5 fruit fly cellular contexts compared by ENCODE assay signal in genomic region chr3R:5283360-5283963, dm6.
A peak's percentile ranks its signal among the peaks of the same experiment; 100 is the strongest.
TF ChIP-seq lines count a peak whose summit lies in the region.

No protein-coding gene starts in this region.

TF ChIP-seq in whole organism, adult, 20 proteins besides CTCF, POLR2A, EP300 and RAD21 (continued from another document):
- peak; percentile 92 for TF ChIP-seq CG5204 (GFP tag; optimal IDR thresholded peaks at IDR 0.05; lab: Kevin White, UChicago)
- TF ChIP-seq ovo (GFP tag; optimal IDR thresholded peaks at IDR 0.05; lab: Kevin White, UChicago), result peak; percentile 43
- TF ChIP-seq bab1 (GFP tag; optimal IDR thresholded peaks at IDR 0.05; lab: Kevin White, UChicago), result peak; percentile 45

TF ChIP-seq in whole organism, embryonic, 481 proteins besides CTCF, POLR2A, EP300 and RAD21 (continued from another document and continues in another):
- TF ChIP-seq Max (GFP tag; optimal IDR thresholded peaks at IDR 0.05; lab: Kevin White, UChicago) (peak; percentile 90), Dbx (GFP tag; IDR thresholded peaks at IDR 0.05; lab: Robert Waterston, UW) (peak; percentile 85), CG11695 (GFP tag; IDR thresholded peaks at IDR 0.05; lab: Robert Waterston, UW) (peak; percentile 90; the same call in 2 of the 3 replicates), CG6683 (GFP tag; optimal IDR thresholded peaks at IDR 0.05; lab: Kevin White, UChicago) (peak; percentile 87), gsb (GFP tag; IDR thresholded peaks at IDR 0.05; lab: Robert Waterston, UW) (peak; percentile 83), Dll (GFP tag; IDR thresholded peaks at IDR 0.05; lab: Robert Waterston, UW; ENCODE audit: partially characterized antibody) (no peak), oc (tag; optimal IDR thresholded peaks at IDR 0.05; lab: Kevin White, UChicago) (peak; percentile 85), CG43689 (GFP tag; IDR thresholded peaks at IDR 0.05; lab: Robert Waterston, UW) (no peak), CG7372 (GFP tag; IDR thresholded peaks at IDR 0.05; lab: Robert Waterston, UW) (peak; percentile 76), danr (GFP tag; IDR thresholded peaks at IDR 0.05; lab: Robert Waterston, UW) (peak; percentile 58; the same call in 1 of the 2 replicates), gem (tag; optimal IDR thresholded peaks at IDR 0.05; lab: Kevin White, UChicago) (peak; percentile 94), CG4820 (GFP tag; optimal IDR thresholded peaks at IDR 0.05; lab: Kevin White, UChicago) (peak; percentile 86), Scr (GFP tag; IDR thresholded peaks at IDR 0.05; lab: Robert Waterston, UW; ENCODE audit: partially characterized antibody) (no peak), MBD-R2 (GFP tag; IDR thresholded peaks at IDR 0.05; lab: Robert Waterston, UW) (peak; percentile 48; the same call in 1 of the 2 replicates), CG10462 (GFP tag; optimal IDR thresholded peaks at IDR 0.05; lab: Kevin White, UChicago) (peak; percentile 84), slp2 (GFP tag; optimal IDR thresholded peaks at IDR 0.05; lab: Kevin White, UChicago) (peak; percentile 88), TFAM (GFP tag; optimal IDR thresholded peaks at IDR 0.05; lab: Kevin White, UChicago) (peak; percentile 41), CG13624 (GFP tag; optimal IDR thresholded peaks at IDR 0.05; lab: Kevin White, UChicago) (peak; percentile 94), luna (GFP tag; optimal IDR thresholded peaks at IDR 0.05; lab: Kevin White, UChicago) (peak; percentile 84), GATAe (GFP tag; conservative IDR thresholded peaks at IDR 0.05; lab: Robert Waterston, UW) (peak; percentile 69; the same call in 1 of the 2 replicates), CG7271 (tag; optimal IDR thresholded peaks at IDR 0.05; lab: Kevin White, UChicago) (no peak), CrebB (tag; optimal IDR thresholded peaks at IDR 0.05; lab: Kevin White, UChicago) (peak; percentile 83), emc (GFP tag; optimal IDR thresholded peaks at IDR 0.05; lab: Kevin White, UChicago) (peak; percentile 88), tgo (GFP tag; IDR thresholded peaks at IDR 0.05; lab: Robert Waterston, UW) (peak; percentile 84), CG6854 (GFP tag; optimal IDR thresholded peaks at IDR 0.05; lab: Kevin White, UChicago) (peak; percentile 91), CG8281 (tag; optimal IDR thresholded peaks at IDR 0.05; lab: Kevin White, UChicago) (peak; percentile 76), psq (GFP tag; optimal IDR thresholded peaks at IDR 0.05; lab: Kevin White, UChicago) (peak; percentile 34), Antp (GFP tag; optimal IDR thresholded peaks at IDR 0.05; lab: Kevin White, UChicago) (peak; percentile 94), nerfin-1 (tag; optimal IDR thresholded peaks at IDR 0.05; lab: Kevin White, UChicago) (peak; percentile 88), usp (GFP tag; optimal IDR thresholded peaks at IDR 0.05; lab: Kevin White, UChicago) (no peak), CG6654 (GFP tag; optimal IDR thresholded peaks at IDR 0.05; lab: Kevin White, UChicago) (peak; percentile 83)

TF ChIP-seq in whole organism, prepupa, 60 proteins besides CTCF, POLR2A, EP300 and RAD21 (continued from another document and continues in another):
- TF ChIP-seq topi (GFP tag; optimal IDR thresholded peaks at IDR 0.05; lab: Kevin White, UChicago) (peak; percentile 90), Hr38 (GFP tag; optimal IDR thresholded peaks at IDR 0.05; lab: Kevin White, UChicago) (no peak), Lpt (GFP tag; optimal IDR thresholded peaks at IDR 0.05; lab: Kevin White, UChicago) (peak; percentile 86), Ets21C (GFP tag; optimal IDR thresholded peaks at IDR 0.05; lab: Kevin White, UChicago) (peak; percentile 86), Eip93F (GFP tag; optimal IDR thresholded peaks at IDR 0.05; lab: Kevin White, UChicago) (peak; percentile 65), eg (GFP tag; IDR thresholded peaks at IDR 0.05; lab: Robert Waterston, UW) (peak; percentile 83), CG10631 (GFP tag; optimal IDR thresholded peaks at IDR 0.05; lab: Kevin White, UChicago) (peak; percentile 89), Hr4 (GFP tag; optimal IDR thresholded peaks at IDR 0.05; lab: Kevin White, UChicago) (peak; percentile 96), Sox102F (GFP tag; optimal IDR thresholded peaks at IDR 0.05; lab: Kevin White, UChicago) (peak; percentile 84), spab (GFP tag; optimal IDR thresholded peaks at IDR 0.05; lab: Kevin White, UChicago) (peak; percentile 81), Ets96B (tag; optimal IDR thresholded peaks at IDR 0.05; lab: Kevin White, UChicago) (peak; percentile 76), fd59A (GFP tag; optimal IDR thresholded peaks at IDR 0.05; lab: Kevin White, UChicago) (peak; percentile 77), Met (GFP tag; optimal IDR thresholded peaks at IDR 0.05; lab: Kevin White, UChicago) (peak; percentile 90), CG11762 (GFP tag; optimal IDR thresholded peaks at IDR 0.05; lab: Kevin White, UChicago; ENCODE audit: insufficient read depth) (peak; percentile 75), CG8632 (GFP tag; optimal IDR thresholded peaks at IDR 0.05; lab: Kevin White, UChicago) (peak; percentile 78), CG8119 (GFP tag; IDR thresholded peaks at IDR 0.05; lab: Robert Waterston, UW) (peak; percentile 91), CG11902 (GFP tag; optimal IDR thresholded peaks at IDR 0.05; lab: Kevin White, UChicago) (peak; percentile 70), fd85E (GFP tag; optimal IDR thresholded peaks at IDR 0.05; lab: Kevin White, UChicago) (peak; percentile 33), salr (GFP tag; optimal IDR thresholded peaks at IDR 0.05; lab: Kevin White, UChicago) (peak; percentile 66 to 91), lz (GFP tag; optimal IDR thresholded peaks at IDR 0.05; lab: Kevin White, UChicago) (peak; percentile 89), CG34406 (GFP tag; optimal IDR thresholded peaks at IDR 0.05; lab: Kevin White, UChicago) (peak; percentile 86), CG4318 (GFP tag; optimal IDR thresholded peaks at IDR 0.05; lab: Kevin White, UChicago) (peak; percentile 92), net (GFP tag; optimal IDR thresholded peaks at IDR 0.05; lab: Kevin White, UChicago) (peak; percentile 94), CG32006 (GFP tag; optimal IDR thresholded peaks at IDR 0.05; lab: Kevin White, UChicago) (peak; percentile 97), OdsH (GFP tag; optimal IDR thresholded peaks at IDR 0.05; lab: Kevin White, UChicago) (peak; percentile 92), CG1621 (tag; optimal IDR thresholded peaks at IDR 0.05; lab: Kevin White, UChicago) (peak; percentile 69), Hr39 (GFP tag; optimal IDR thresholded peaks at IDR 0.05; lab: Kevin White, UChicago) (peak; percentile 89), esn (GFP tag; optimal IDR thresholded peaks at IDR 0.05; lab: Kevin White, UChicago) (peak; percentile 92), achi (GFP tag; optimal IDR thresholded peaks at IDR 0.05; lab: Kevin White, UChicago) (peak; percentile 88), CG16779 (tag; optimal IDR thresholded peaks at IDR 0.05; lab: Kevin White, UChicago) (peak; percentile 80), pdm3 (GFP tag; optimal IDR thresholded peaks at IDR 0.05; lab: Kevin White, UChicago) (peak; percentile 92), Eip78C (GFP tag; lab: Kevin White, UChicago) (peak; percentile 98), ss (GFP tag; optimal IDR thresholded peaks at IDR 0.05; lab: Kevin White, UChicago) (peak; percentile 71 to 81)

TF ChIP-seq in whole organism, pupa, 21 proteins besides CTCF, POLR2A, EP300 and RAD21 (continued from another document):
- TF ChIP-seq rn (GFP tag; IDR thresholded peaks at IDR 0.05; lab: Robert Waterston, UW) (peak; percentile 74), CG9948 (tag; optimal IDR thresholded peaks at IDR 0.05; lab: Kevin White, UChicago) (peak; percentile 88)

TF ChIP-seq in whole organism, wandering third instar larva, 38 proteins besides CTCF, POLR2A, EP300 and RAD21 (continued from another document):
- TF ChIP-seq Hr83 (GFP tag; optimal IDR thresholded peaks at IDR 0.05; lab: Kevin White, UChicago; ENCODE audit: poor library complexity, severe bottlenecking) (no peak), HLH106 (tag; optimal IDR thresholded peaks at IDR 0.05; lab: Kevin White, UChicago) (peak; percentile 87), Hr78 (GFP tag; optimal IDR thresholded peaks at IDR 0.05; lab: Kevin White, UChicago) (no peak), jim (GFP tag; optimal IDR thresholded peaks at IDR 0.05; lab: Kevin White, UChicago) (no peak), usp (GFP tag; optimal IDR thresholded peaks at IDR 0.05; lab: Kevin White, UChicago) (no peak), fru (GFP tag; optimal IDR thresholded peaks at IDR 0.05; lab: Kevin White, UChicago) (peak; percentile 93), tai (GFP tag; optimal IDR thresholded peaks at IDR 0.05; lab: Kevin White, UChicago) (peak; percentile 58), woc (GFP tag; optimal IDR thresholded peaks at IDR 0.05; lab: Kevin White, UChicago) (peak; percentile 87), Rel (GFP tag; optimal IDR thresholded peaks at IDR 0.05; lab: Kevin White, UChicago) (no peak), Rel (tag; optimal IDR thresholded peaks at IDR 0.05; lab: Kevin White, UChicago) (peak; percentile 26), lola (GFP tag; optimal IDR thresholded peaks at IDR 0.05; lab: Kevin White, UChicago) (no peak), pan (optimal IDR thresholded peaks at IDR 0.05; lab: Kevin White, UChicago) (no peak), Jra (GFP tag; optimal IDR thresholded peaks at IDR 0.05; lab: Kevin White, UChicago) (peak; percentile 69), N (GFP tag; optimal IDR thresholded peaks at IDR 0.05; lab: Kevin White, UChicago) (no peak), Hnf4 (GFP tag; optimal IDR thresholded peaks at IDR 0.05; lab: Kevin White, UChicago) (peak; percentile 74), Abd-B (GFP tag; optimal IDR thresholded peaks at IDR 0.05; lab: Kevin White, UChicago) (no peak), dsf (GFP tag; optimal IDR thresholded peaks at IDR 0.05; lab: Kevin White, UChicago; ENCODE audit: borderline replicate concordance) (no peak), brk (GFP tag; optimal IDR thresholded peaks at IDR 0.05; lab: Kevin White, UChicago) (peak; percentile 9)
